Worm (Caenorhabditis elegans) whole organism, young adult: Measurements from ENCODE around the gene F20C5.6.

Source experiments
- B0035.1 ChIP-seq: sonication (generic microtip); optimal IDR thresholded peaks from 2 replicates; lab custom pipeline; 2016; ENCODE audit warnings: missing genetic modification characterization, mild to moderate bottlenecking, missing compliant biosample characterization, missing genotype, missing genetic modification reagents
- B0336.3 ChIP-seq: fragments of 200-800 bp; sonication (Bioruptor generic); IDR thresholded peaks from 2 replicates; pipeline ENCODE4 v1.3.6; 2022; ENCODE audit warnings: missing genetic modification characterization, missing compliant biosample characterization
- F23B12.7 ChIP-seq: sonication (generic microtip); optimal IDR thresholded peaks from 2 replicates; lab custom pipeline; 2017; ENCODE audit warnings: missing genetic modification characterization, mild to moderate bottlenecking, missing compliant biosample characterization, antibody characterized with exemption, moderate library complexity; ENCODE audit not compliant: insufficient read depth
- K12H6.12 ChIP-seq: fragments of 200-800 bp; sonication (Bioruptor generic); optimal IDR thresholded peaks from 2 replicates; lab custom pipeline; 2018; ENCODE audit warnings: mild to moderate bottlenecking, missing genetic modification characterization, missing compliant biosample characterization
- Y53F4B.3 ChIP-seq: fragments of 200-800 bp; sonication (Bioruptor generic); IDR thresholded peaks from 2 replicates; pipeline ENCODE4 v1.3.6; 2022; ENCODE audit warnings: missing genetic modification reagents, missing genetic modification characterization, missing compliant biosample characterization
- Y56A3A.18 ChIP-seq: fragments of 200-800 bp; sonication (Bioruptor generic); IDR thresholded peaks from 2 replicates; pipeline ENCODE4 v1.3.6; 2022; ENCODE audit warnings: missing genetic modification reagents, missing genetic modification characterization, missing compliant biosample characterization
- Y67H2A.10 ChIP-seq: fragments of 200-800 bp; sonication (Bioruptor generic); conservative IDR thresholded peaks from 2 replicates; pipeline ENCODE4 v1.3.6; 2022; ENCODE audit warnings: missing genetic modification reagents, missing genetic modification characterization, missing compliant biosample characterization
- ama-1 ChIP-seq, 3 experiments: fragments of 150-350 bp in 1 of 3; sonication (generic microtip) in 2 of 3; optimal IDR thresholded peaks; 2 replicates each; lab custom pipeline; 2014 to 2018; ENCODE audit warnings: missing biosample characterization in 2 of 3, missing genetic modification characterization in 2 of 3, missing genetic modification reagents in 2 of 3
- athp-1 ChIP-seq: sonication (generic microtip); optimal IDR thresholded peaks from 2 replicates; lab custom pipeline; 2017; ENCODE audit warnings: mild to moderate bottlenecking, missing genetic modification characterization, missing compliant biosample characterization
- attf-6 ChIP-seq: fragments of 200-800 bp; sonication (Bioruptor generic); IDR thresholded peaks from 2 replicates; pipeline ENCODE4 v1.3.6; 2022; ENCODE audit warnings: missing genetic modification reagents, missing genetic modification characterization, missing compliant biosample characterization
- cebp-1 ChIP-seq, 2 experiments: fragments of 200-800 bp in 1 of 2; sonication (Bioruptor generic) in 1 of 2; sonication (generic microtip) in 1 of 2; IDR thresholded peaks in 1 of 2; optimal IDR thresholded peaks in 1 of 2; 2 replicates each; pipeline versions ENCODE4 v1.3.6 to Lab custom; 2017 to 2022; ENCODE audit warnings: missing compliant biosample characterization in 2 of 2, missing genetic modification characterization in 2 of 2, mild to moderate bottlenecking in 1 of 2, missing genetic modification reagents in 1 of 2, moderate library complexity in 1 of 2
- ceh-91 ChIP-seq: fragments of 200-800 bp; sonication (Bioruptor generic); IDR thresholded peaks from 2 replicates; pipeline ENCODE4 v1.3.6; 2022; ENCODE audit warnings: missing genetic modification reagents, missing genetic modification characterization, missing compliant biosample characterization
- efl-1 ChIP-seq: fragments of 150-350 bp; optimal IDR thresholded peaks from 2 replicates; lab custom pipeline; 2014; ENCODE audit warnings: missing biosample characterization, missing genetic modification reagents, missing genetic modification characterization
- ets-4 ChIP-seq: fragments of 200-800 bp; sonication (Bioruptor generic); optimal IDR thresholded peaks from 2 replicates; lab custom pipeline; 2018; ENCODE audit warnings: mild to moderate bottlenecking, missing genetic modification characterization, missing compliant biosample characterization
- hmg-1.2 ChIP-seq: fragments of 200-800 bp; sonication (Bioruptor generic); IDR thresholded peaks from 2 replicates; pipeline ENCODE4 v1.3.6; 2022; ENCODE audit warnings: missing genetic modification reagents, missing genetic modification characterization, missing compliant biosample characterization
- hrde-1 ChIP-seq: sonication (generic microtip); optimal IDR thresholded peaks from 2 replicates; lab custom pipeline; 2016; ENCODE audit warnings: missing genetic modification characterization, mild to moderate bottlenecking, missing compliant biosample characterization, moderate library complexity, missing genotype, missing genetic modification reagents, borderline replicate concordance
- lin-54 ChIP-seq: fragments of 200-800 bp; sonication (Bioruptor generic); optimal IDR thresholded peaks from 2 replicates; lab custom pipeline; 2018; ENCODE audit warnings: mild to moderate bottlenecking, missing genetic modification characterization, missing compliant biosample characterization
- lsy-27 ChIP-seq: sonication (generic microtip); optimal IDR thresholded peaks from 2 replicates; lab custom pipeline; 2017; ENCODE audit warnings: missing genetic modification characterization, mild to moderate bottlenecking, missing compliant biosample characterization, antibody characterized with exemption, missing genotype, borderline replicate concordance; ENCODE audit not compliant: insufficient read depth
- madf-6 ChIP-seq: fragments of 200-800 bp; sonication (Bioruptor generic); IDR thresholded peaks from 2 replicates; pipeline ENCODE4 v1.3.6; 2022; ENCODE audit warnings: missing genetic modification reagents, missing genetic modification characterization, missing compliant biosample characterization
- madf-8 ChIP-seq: fragments of 200-800 bp; sonication (Bioruptor generic); conservative IDR thresholded peaks from 2 replicates; pipeline ENCODE4 v1.3.6; 2022; ENCODE audit warnings: missing genetic modification reagents, missing genetic modification characterization, missing compliant biosample characterization
- mes-4 ChIP-seq: sonication (generic microtip); optimal IDR thresholded peaks from 2 replicates; lab custom pipeline; 2016; ENCODE audit warnings: missing genotype, missing genetic modification characterization, missing compliant biosample characterization
- nhr-80 ChIP-seq: sonication (generic microtip); optimal IDR thresholded peaks from 2 replicates; lab custom pipeline; 2016; ENCODE audit warnings: missing genetic modification characterization, missing compliant biosample characterization
- pha-4 ChIP-seq: fragments of 150-350 bp; sonication (generic microtip); optimal IDR thresholded peaks from 2 replicates; lab custom pipeline; 2014; ENCODE audit warnings: missing biosample characterization, missing genetic modification reagents, missing genetic modification characterization
- rec-8 ChIP-seq, 2 experiments: sonication (generic microtip); optimal IDR thresholded peaks; 2 replicates each; lab custom pipeline; 2016; ENCODE audit warnings: mild to moderate bottlenecking in 2 of 2, missing genetic modification characterization in 2 of 2, missing genetic modification reagents in 2 of 2, missing genotype in 2 of 2, missing biosample characterization in 1 of 2, missing compliant biosample characterization in 1 of 2, moderate library complexity in 1 of 2
- repo-1 ChIP-seq: sonication (generic microtip); optimal IDR thresholded peaks from 2 replicates; lab custom pipeline; 2017; ENCODE audit warnings: mild to moderate bottlenecking, missing genetic modification characterization, missing compliant biosample characterization
- rpc-1 ChIP-seq, 2 experiments: fragments of 150-350 bp in 1 of 2; sonication (generic microtip) in 1 of 2; optimal IDR thresholded peaks; 2 replicates each; lab custom pipeline; 2014 to 2018; ENCODE audit warnings: missing biosample characterization in 1 of 2, missing genetic modification characterization in 1 of 2, missing genetic modification reagents in 1 of 2, missing genotype in 1 of 2
- snpc-4 ChIP-seq, 5 experiments: fragments of 150-350 bp in 1 of 5; sonication (generic microtip) in 4 of 5; optimal IDR thresholded peaks; 2 replicates each; lab custom pipeline; 2014 to 2018; ENCODE audit warnings: missing genetic modification characterization in 5 of 5, missing biosample characterization in 3 of 5, antibody characterized with exemption in 2 of 5, mild to moderate bottlenecking in 2 of 5, missing compliant biosample characterization in 2 of 5, missing genotype in 2 of 5, moderate library complexity in 2 of 5, missing genetic modification reagents in 1 of 5
- unc-62 ChIP-seq: fragments of 150-350 bp; optimal IDR thresholded peaks from 2 replicates; lab custom pipeline; 2014; ENCODE audit warnings: missing biosample characterization, missing genetic modification reagents, missing genetic modification characterization
- xnd-1 ChIP-seq: sonication (generic microtip); optimal IDR thresholded peaks from 2 replicates; lab custom pipeline; 2016; ENCODE audit warnings: missing genotype, missing genetic modification reagents, missing genetic modification characterization, missing compliant biosample characterization
- ztf-28 ChIP-seq: fragments of 200-800 bp; sonication (Bioruptor generic); IDR thresholded peaks from 2 replicates; pipeline ENCODE4 v1.3.6; 2022; ENCODE audit warnings: missing genetic modification reagents, missing genetic modification characterization, missing compliant biosample characterization

Gene F20C5.6

DNA sequence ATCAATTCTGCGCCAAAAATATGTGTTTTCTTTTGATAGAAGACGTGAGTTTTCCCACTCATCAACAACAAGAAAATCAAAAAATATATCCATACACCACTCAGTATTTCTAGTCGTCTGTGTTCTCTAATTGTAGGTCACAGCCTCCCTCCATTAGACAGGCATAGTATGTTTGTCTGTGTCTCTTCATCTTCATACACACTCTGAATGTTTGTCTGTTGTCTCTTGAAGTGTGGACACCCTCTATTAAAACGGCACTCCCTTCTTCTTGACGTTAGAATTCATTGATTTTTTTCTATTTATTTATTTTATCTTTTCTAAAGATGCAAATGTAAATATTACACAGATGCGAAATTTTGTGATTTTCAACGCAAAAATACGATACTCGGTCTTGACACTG is 35.7 kb downstream of the F20C5.6 start:
- TF ChIP-seq F23B12.7 (tag; lab: Kevin White, UChicago) (no peak), madf-8 (GFP tag; lab: Robert Waterston, UW) (no peak), ztf-28 (GFP tag; lab: Robert Waterston, UW) (no peak), Y56A3A.18 (no peak), ama-1 (optimal IDR thresholded peaks at IDR 0.05; lab: Kevin White, UChicago) (no peak), ama-1 (GFP tag; optimal IDR thresholded peaks at IDR 0.05; lab: Kevin White, UChicago) (no peak), hmg-1.2 (GFP tag; lab: Robert Waterston, UW) (peak; percentile 73; the same call in 1 of the 2 replicates)
- TF ChIP-seq, all 124 proteins: peak for 1

- TF ChIP-seq ets-4 (GFP tag; lab: Kevin White, UChicago) = peak; percentile 10
- peak; percentile 1 for TF ChIP-seq snpc-4 (GFP tag; optimal IDR thresholded peaks at IDR 0.05; lab: Kevin White, UChicago)
- no peak for TF ChIP-seq snpc-4 (tag; optimal IDR thresholded peaks at IDR 0.05; lab: Kevin White, UChicago)
- peak; percentile 67 for TF ChIP-seq nhr-80
- TF ChIP-seq hrde-1 = peak; percentile 15
- no peak for TF ChIP-seq cebp-1 (GFP tag; IDR thresholded peaks at IDR 0.05; lab: Robert Waterston, UW)
- peak; percentile 0 for TF ChIP-seq cebp-1 (tag; optimal IDR thresholded peaks at IDR 0.05; lab: Kevin White, UChicago)
- TF ChIP-seq Y53F4B.3 (GFP tag; lab: Robert Waterston, UW) = no peak
- TF ChIP-seq ama-1 (optimal IDR thresholded peaks at IDR 0.05; lab: Kevin White, UChicago) = no peak
- TF ChIP-seq ama-1 (GFP tag; optimal IDR thresholded peaks at IDR 0.05; lab: Kevin White, UChicago) = no peak
- peak; percentile 42 for TF ChIP-seq madf-6 (GFP tag; lab: Robert Waterston, UW)
These were observed 42.5 kb downstream of the F20C5.6 start, which contains the start of gene F21D5.3 for ce11 chrIV:8730469-8730868. Gene F21D5.3 (plus strand): TSS chrIV:8730815.

- TF ChIP-seq cebp-1 (GFP tag; IDR thresholded peaks at IDR 0.05; lab: Robert Waterston, UW) (no peak), cebp-1 (tag; optimal IDR thresholded peaks at IDR 0.05; lab: Kevin White, UChicago) (peak; percentile 36), K12H6.12 (tag; lab: Kevin White, UChicago) (no peak), nhr-80 (peak; percentile 77), B0035.1 (no peak), pha-4 (tag; lab: Kevin White, UChicago) (no peak), unc-62 (GFP tag; lab: Kevin White, UChicago) (peak; percentile 4)
These were observed 43.4 kb downstream of the F20C5.6 start for ce11 chrIV:8729636-8730035.

ce11 chrIV:8728122-8728521 is 44.9 kb downstream of the F20C5.6 start, which contains the start of gene otub-3:
Gene otub-3 (plus strand): TSS chrIV:8728177.
- peak; percentile 66 for TF ChIP-seq xnd-1 (tag; lab: Kevin White, UChicago)
- 0 out of 2 replicates have a peak, but pooled peaks have one; percentile 57 for TF ChIP-seq attf-6 (GFP tag; lab: Robert Waterston, UW)
- peak; percentile 20 for TF ChIP-seq repo-1 (tag; lab: Kevin White, UChicago)
- TF ChIP-seq athp-1 (tag; lab: Kevin White, UChicago) = peak; percentile 4
- TF ChIP-seq rpc-1 (optimal IDR thresholded peaks at IDR 0.05; lab: Kevin White, UChicago) = no peak
- TF ChIP-seq rpc-1 (tag; optimal IDR thresholded peaks at IDR 0.05; lab: Kevin White, UChicago) = no peak
- TF ChIP-seq B0336.3 (GFP tag; lab: Robert Waterston, UW) = peak; percentile 44; the same call in 1 of the 2 replicates
- TF ChIP-seq rec-8 (tag; optimal IDR thresholded peaks at IDR 0.05; lab: Kevin White, UChicago) = no peak
- TF ChIP-seq lin-54 = peak; percentile 13
- no peak for TF ChIP-seq ceh-91
- no peak for TF ChIP-seq Y67H2A.10
- TF ChIP-seq hrde-1 = peak; percentile 24
- TF ChIP-seq efl-1 (GFP tag; lab: Kevin White, UChicago) = peak; percentile 78
- no peak for TF ChIP-seq mes-4 (tag; lab: Kevin White, UChicago)
- TF ChIP-seq madf-8 (GFP tag; lab: Robert Waterston, UW) = peak; percentile 74
- no peak for TF ChIP-seq lsy-27 (tag; lab: Kevin White, UChicago)
- TF ChIP-seq ama-1 (optimal IDR thresholded peaks at IDR 0.05; lab: Kevin White, UChicago) = no peak
- peak in 1 of 2 experiments; percentile 18 for TF ChIP-seq ama-1 (GFP tag; optimal IDR thresholded peaks at IDR 0.05; lab: Kevin White, UChicago)
- TF ChIP-seq madf-6 (GFP tag; lab: Robert Waterston, UW) = peak; percentile 85
- TF ChIP-seq, all 124 proteins: peak for 11
